Worm (Caenorhabditis elegans) whole organism, L2 larva: Measurements from ENCODE around the gene aman-2.

Experiments
- ama-1 ChIP-seq: fragments of 150-350 bp; optimal IDR thresholded peaks from 2 replicates; lab custom pipeline; 2018; ENCODE audit warnings: inconsistent platforms
- blmp-1 ChIP-seq: sonication (generic microtip); optimal IDR thresholded peaks from 2 replicates; lab custom pipeline; 2017; ENCODE audit warnings: missing genetic modification characterization, mild to moderate bottlenecking, missing compliant biosample characterization, antibody characterized with exemption, moderate library complexity; ENCODE audit not compliant: insufficient read depth
- lin-11 ChIP-seq: fragments of 150-350 bp; sonication (generic microtip); optimal IDR thresholded peaks from 2 replicates; lab custom pipeline; 2014; ENCODE audit warnings: missing biosample characterization, missing genetic modification characterization, inconsistent platforms, mixed read lengths
- lin-39 ChIP-seq: fragments of 150-350 bp; optimal IDR thresholded peaks from 2 replicates; lab custom pipeline; 2014; ENCODE audit warnings: missing biosample characterization, missing genetic modification reagents, missing genetic modification characterization
- mdl-1 ChIP-seq, 2 experiments: fragments of 150-350 bp in 1 of 2; sonication (generic microtip) in 1 of 2; optimal IDR thresholded peaks; 2 replicates each; lab custom pipeline; 2017; ENCODE audit warnings: missing biosample characterization in 2 of 2, missing genetic modification characterization in 2 of 2
- nhr-23 ChIP-seq: fragments of 150-350 bp; optimal IDR thresholded peaks from 2 replicates; lab custom pipeline; 2014; ENCODE audit warnings: missing biosample characterization, missing genetic modification reagents, missing genetic modification characterization
- ztf-11 ChIP-seq: sonication (generic microtip); optimal IDR thresholded peaks from 2 replicates; lab custom pipeline; 2017; ENCODE audit warnings: missing biosample characterization, missing genetic modification characterization

DNA sequence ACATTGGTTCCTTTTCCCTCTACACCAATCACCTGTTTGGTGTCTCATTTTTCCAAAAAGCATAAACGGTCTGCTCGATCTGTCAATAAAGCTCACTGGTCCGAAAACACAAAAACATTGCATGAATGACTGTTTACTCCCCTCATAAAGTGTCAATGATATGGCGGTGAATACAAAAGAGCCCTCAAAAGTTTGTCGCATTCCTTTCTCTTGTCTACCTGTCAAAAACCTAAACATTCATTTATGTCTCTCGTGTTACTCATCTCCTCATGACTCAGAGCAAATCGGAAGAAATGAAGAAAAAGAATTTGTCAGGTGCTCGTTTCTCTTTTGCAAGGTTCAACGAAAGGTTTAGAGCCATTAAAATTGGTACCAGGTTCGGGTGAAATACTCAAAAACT, 18.2 kb upstream of the aman-2 start:
- TF ChIP-seq ama-1 (lab: Kevin White, UChicago) (no peak), ztf-11 (tag; lab: Kevin White, UChicago) (no peak), lin-11 (tag; lab: Kevin White, UChicago) (no peak), blmp-1 (tag; lab: Kevin White, UChicago) (no peak), mdl-1 (tag; optimal IDR thresholded peaks at IDR 0.05; lab: Kevin White, UChicago) (no peak), lin-39 (tag; lab: Kevin White, UChicago) (no peak), nhr-23 (tag; lab: Kevin White, UChicago) (no peak)
